Worm (Caenorhabditis elegans): Measurements from ENCODE around the gene C16A11.10.

DNA sequence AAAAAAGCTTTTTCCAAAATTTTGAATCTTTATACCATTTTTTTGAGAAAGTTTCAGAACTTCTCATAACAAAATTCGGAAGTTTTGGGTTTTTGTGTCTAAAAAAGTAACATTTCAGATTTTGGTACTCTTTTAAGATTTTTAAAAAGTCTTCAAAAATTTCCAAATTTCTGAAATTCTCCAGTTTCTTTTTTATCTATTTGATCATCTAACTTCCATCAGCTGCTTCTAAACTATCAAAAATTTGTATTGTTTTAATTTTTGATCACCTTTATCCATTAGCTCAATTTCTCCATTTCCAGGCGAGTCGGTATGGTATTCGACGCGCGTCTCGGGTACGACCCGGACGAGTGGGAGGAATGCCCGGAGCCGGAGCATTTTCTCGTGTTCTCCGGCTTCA, 44.8 kb upstream of the C16A11.10 start, which contains the start of gene cpna-1:
- TF ChIP-seq fos-1 (tag; optimal IDR thresholded peaks at IDR 0.05) (no peak), mep-1 (tag; optimal IDR thresholded peaks at IDR 0.05) (no peak), lin-39 (tag; optimal IDR thresholded peaks at IDR 0.05) (no peak), snpc-4 (tag; optimal IDR thresholded peaks at IDR 0.05) (no peak), F16B12.6 (tag; optimal IDR thresholded peaks at IDR 0.05) (no peak), fkh-10 (GFP tag; optimal IDR thresholded peaks at IDR 0.05) (no peak), nhr-11 (tag; optimal IDR thresholded peaks at IDR 0.05) (no peak), alr-1 (tag; optimal IDR thresholded peaks at IDR 0.05; ENCODE audit: borderline replicate concordance) (no peak), aly-2 (tag; optimal IDR thresholded peaks at IDR 0.05) (no peak), fkh-4 (tag; optimal IDR thresholded peaks at IDR 0.05; ENCODE audit: borderline replicate concordance) (no peak), elt-3 (tag; optimal IDR thresholded peaks at IDR 0.05) (no peak), unc-62 (GFP tag; optimal IDR thresholded peaks at IDR 0.05) (no peak)

Measured in whole organism, L1 larva.